In the genomic region with DNA sequence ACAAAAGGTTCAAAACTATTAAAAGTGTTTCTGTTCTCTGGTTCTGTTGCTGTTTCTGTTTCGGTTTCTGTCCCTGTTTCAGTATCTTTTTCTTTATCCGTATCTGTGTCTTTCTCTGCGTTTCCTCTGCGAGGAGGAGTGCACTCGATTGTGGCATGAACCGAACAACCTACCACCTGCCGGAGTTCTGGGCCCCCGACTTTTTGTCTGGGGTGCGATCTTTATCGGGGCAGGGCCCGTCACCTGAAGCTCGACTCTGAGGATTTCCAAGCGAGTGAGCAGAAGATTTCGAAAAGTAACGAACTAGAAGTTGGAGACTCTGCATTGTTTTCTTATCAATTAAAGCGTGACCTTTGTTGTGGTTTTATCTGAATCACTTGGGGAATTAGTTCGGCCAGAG, we compare ENCODE assay signal across 4 fruit fly cellular contexts.
TF ChIP-seq lines count a peak whose summit lies in the region.

No protein-coding gene starts in this region.

- TF ChIP-seq CTCF in whole organism, embryonic (GFP tag; optimal IDR thresholded peaks at IDR 0.05; lab: Kevin White, UChicago), result no peak

TF ChIP-seq in whole organism, embryonic, 481 proteins besides CTCF, POLR2A, EP300 and RAD21:
- TF ChIP-seq kni (GFP tag; optimal IDR thresholded peaks at IDR 0.05; lab: Kevin White, UChicago), result peak; percentile 15
- no peak for TF ChIP-seq az2 (GFP tag; optimal IDR thresholded peaks at IDR 0.05; lab: Kevin White, UChicago)
- no peak for TF ChIP-seq CG6175 (GFP tag; IDR thresholded peaks at IDR 0.05; lab: Robert Waterston, UW)
- TF ChIP-seq CG6689 (GFP tag; IDR thresholded peaks at IDR 0.05; lab: Robert Waterston, UW), result no peak
- TF ChIP-seq grn (GFP tag; optimal IDR thresholded peaks at IDR 0.05; lab: Kevin White, UChicago), result peak; percentile 96
- no peak for TF ChIP-seq Hsf (GFP tag; optimal IDR thresholded peaks at IDR 0.05; lab: Kevin White, UChicago)
- TF ChIP-seq fd96Cb (tag; optimal IDR thresholded peaks at IDR 0.05; lab: Kevin White, UChicago), result no peak
- TF ChIP-seq CG15479 (GFP tag; optimal IDR thresholded peaks at IDR 0.05; lab: Kevin White, UChicago), result no peak
- no peak for TF ChIP-seq CG10462 (GFP tag; optimal IDR thresholded peaks at IDR 0.05; lab: Kevin White, UChicago)
- TF ChIP-seq CG2199 (GFP tag; IDR thresholded peaks at IDR 0.05; lab: Robert Waterston, UW), result 0 out of 3 replicates have a peak, but pooled peaks have one; percentile 25
- no peak for TF ChIP-seq Dll (GFP tag; IDR thresholded peaks at IDR 0.05; lab: Robert Waterston, UW; ENCODE audit: partially characterized antibody)
- no peak for TF ChIP-seq CG3065 (GFP tag; optimal IDR thresholded peaks at IDR 0.05; lab: Kevin White, UChicago)
- peak; percentile 48 for TF ChIP-seq pros (GFP tag; optimal IDR thresholded peaks at IDR 0.05; lab: Kevin White, UChicago)
- no peak for TF ChIP-seq abd-A (tag; optimal IDR thresholded peaks at IDR 0.05; lab: Kevin White, UChicago)
- no peak for TF ChIP-seq run (tag; optimal IDR thresholded peaks at IDR 0.05; lab: Kevin White, UChicago)
TF ChIP-seq in whole organism, embryonic: peak in this region for 4.

TF ChIP-seq in whole organism, prepupa, 60 proteins besides CTCF, POLR2A, EP300 and RAD21:
- TF ChIP-seq CG6163 (GFP tag; IDR thresholded peaks at IDR 0.05; lab: Robert Waterston, UW), result 0 out of 3 replicates have a peak, but pooled peaks have one; percentile 19
- TF ChIP-seq svp (GFP tag; lab: Kevin White, UChicago), result peak; percentile 5
- no peak for TF ChIP-seq CG8319 (GFP tag; optimal IDR thresholded peaks at IDR 0.05; lab: Kevin White, UChicago)

TF ChIP-seq in whole organism, pupa, 21 proteins besides CTCF, POLR2A, EP300 and RAD21:
- TF ChIP-seq EcR (GFP tag; optimal IDR thresholded peaks at IDR 0.05; lab: Kevin White, UChicago) (peak; percentile 11), Pif1B (GFP tag; optimal IDR thresholded peaks at IDR 0.05; lab: Kevin White, UChicago) (no peak)

TF ChIP-seq in whole organism, wandering third instar larva, 38 proteins besides CTCF, POLR2A, EP300 and RAD21:
- TF ChIP-seq sage (GFP tag; optimal IDR thresholded peaks at IDR 0.05; lab: Kevin White, UChicago) (no peak), Abd-B (GFP tag; optimal IDR thresholded peaks at IDR 0.05; lab: Kevin White, UChicago) (no peak), Hr83 (GFP tag; optimal IDR thresholded peaks at IDR 0.05; lab: Kevin White, UChicago; ENCODE audit: poor library complexity, severe bottlenecking) (no peak), psq (GFP tag; optimal IDR thresholded peaks at IDR 0.05; lab: Kevin White, UChicago) (peak; percentile 73)
